Fruit fly (Drosophila melanogaster) whole organism, pupa: Measurements from ENCODE around the gene CG10809.

Experiments used
- CG10348 ChIP-seq: fragments of 200-800 bp; sonication (Bioruptor generic); IDR thresholded peaks from 2 replicates; pipeline ENCODE4 v1.3.6; 2022; ENCODE audit warnings: missing biosample characterization, missing genetic modification characterization
- CG12605 ChIP-seq: fragments of 200-800 bp; sonication (Bioruptor generic); IDR thresholded peaks from 2 replicates; pipeline ENCODE4 v1.3.6; 2022; ENCODE audit warnings: missing biosample characterization, missing genetic modification characterization
- CG13204 ChIP-seq: fragments of 200-800 bp; sonication (Bioruptor generic); optimal IDR thresholded peaks from 2 replicates; lab custom pipeline; 2018; ENCODE audit warnings: missing biosample characterization, mild to moderate bottlenecking, missing genetic modification characterization, moderate library complexity
- CG14655 ChIP-seq: fragments of 200-800 bp; sonication (Bioruptor generic); optimal IDR thresholded peaks from 3 replicates; lab custom pipeline; 2017; ENCODE audit warnings: mild to moderate bottlenecking, missing biosample characterization, missing genetic modification reagents, missing genetic modification characterization
- CG15710 ChIP-seq: fragments of 200-800 bp; sonication (Bioruptor generic); optimal IDR thresholded peaks from 2 replicates; lab custom pipeline; 2018; ENCODE audit warnings: missing biosample characterization, mild to moderate bottlenecking, missing genetic modification characterization, moderate library complexity
- CG17806 ChIP-seq: fragments of 200-800 bp; sonication (Bioruptor generic); optimal IDR thresholded peaks from 2 replicates; lab custom pipeline; 2018; ENCODE audit warnings: missing biosample characterization, mild to moderate bottlenecking, missing genetic modification characterization, moderate library complexity
- CG32121 ChIP-seq: fragments of 200-800 bp; sonication (Bioruptor generic); IDR thresholded peaks from 2 replicates; pipeline ENCODE4 v1.3.6; 2022; ENCODE audit warnings: missing biosample characterization, missing genetic modification characterization
- CG34367 ChIP-seq: fragments of 200-800 bp; sonication (Bioruptor generic); optimal IDR thresholded peaks from 2 replicates; lab custom pipeline; 2018; ENCODE audit warnings: missing biosample characterization, mild to moderate bottlenecking, missing genetic modification characterization
- CG4496 ChIP-seq: fragments of 200-800 bp; sonication (Bioruptor generic); IDR thresholded peaks from 3 replicates; pipeline ENCODE4 v1.3.6; 2022; ENCODE audit warnings: missing biosample characterization, missing genetic modification characterization
- CG8159 ChIP-seq: fragments of 200-800 bp; sonication (Bioruptor generic); optimal IDR thresholded peaks from 3 replicates; lab custom pipeline; 2018; ENCODE audit warnings: missing biosample characterization, mild to moderate bottlenecking, missing genetic modification characterization, moderate library complexity
- CG8301 ChIP-seq: fragments of 200-800 bp; sonication (Bioruptor generic); optimal IDR thresholded peaks from 2 replicates; lab custom pipeline; 2018; ENCODE audit warnings: missing biosample characterization, mild to moderate bottlenecking, missing genetic modification characterization
- CG9948 ChIP-seq: fragments of 200-800 bp; sonication (Bioruptor generic); optimal IDR thresholded peaks from 2 replicates; lab custom pipeline; 2018; ENCODE audit warnings: missing biosample characterization, mild to moderate bottlenecking, missing genetic modification characterization, moderate library complexity
- D1 ChIP-seq: fragments of 200-800 bp; sonication (Bioruptor generic); optimal IDR thresholded peaks from 2 replicates; lab custom pipeline; 2018; ENCODE audit warnings: missing biosample characterization, mild to moderate bottlenecking, missing genetic modification characterization, moderate library complexity
- EcR ChIP-seq: fragments of 200-800 bp; sonication (Bioruptor generic); optimal IDR thresholded peaks from 3 replicates; lab custom pipeline; 2019; ENCODE audit warnings: missing biosample characterization, missing genetic modification characterization, mild to moderate bottlenecking, moderate library complexity, missing genetic modification reagents
- Ets98B ChIP-seq: fragments of 200-800 bp; sonication (Bioruptor generic); IDR thresholded peaks from 2 replicates; pipeline ENCODE4 v1.3.6; 2022; ENCODE audit warnings: missing biosample characterization, missing genetic modification characterization
- Pif1A ChIP-seq: fragments of 200-800 bp; sonication (Bioruptor generic); optimal IDR thresholded peaks from 3 replicates; lab custom pipeline; 2016; ENCODE audit warnings: missing biosample characterization, missing genetic modification characterization
- Pif1B ChIP-seq: fragments of 200-800 bp; sonication (Bioruptor generic); optimal IDR thresholded peaks from 3 replicates; lab custom pipeline; 2016; ENCODE audit warnings: missing biosample characterization, missing genetic modification characterization
- Snoo ChIP-seq: fragments of 200-800 bp; sonication (Bioruptor generic); optimal IDR thresholded peaks from 3 replicates; lab custom pipeline; 2017; ENCODE audit warnings: missing biosample characterization, mild to moderate bottlenecking, missing genetic modification characterization, inconsistent platforms
- fd96Ca ChIP-seq: fragments of 200-800 bp; sonication (Bioruptor generic); IDR thresholded peaks from 3 replicates; pipeline ENCODE4 v1.3.6; 2022; ENCODE audit warnings: missing biosample characterization, missing genetic modification characterization
- gl ChIP-seq: fragments of 200-800 bp; sonication (Bioruptor generic); optimal IDR thresholded peaks from 2 replicates; lab custom pipeline; 2018; ENCODE audit warnings: missing biosample characterization, mild to moderate bottlenecking, missing genetic modification characterization
- rn ChIP-seq: fragments of 200-800 bp; sonication (Bioruptor generic); IDR thresholded peaks from 2 replicates; pipeline ENCODE4 v1.3.6; 2022; ENCODE audit warnings: missing biosample characterization, missing genetic modification characterization

CG10809 gene

DNA sequence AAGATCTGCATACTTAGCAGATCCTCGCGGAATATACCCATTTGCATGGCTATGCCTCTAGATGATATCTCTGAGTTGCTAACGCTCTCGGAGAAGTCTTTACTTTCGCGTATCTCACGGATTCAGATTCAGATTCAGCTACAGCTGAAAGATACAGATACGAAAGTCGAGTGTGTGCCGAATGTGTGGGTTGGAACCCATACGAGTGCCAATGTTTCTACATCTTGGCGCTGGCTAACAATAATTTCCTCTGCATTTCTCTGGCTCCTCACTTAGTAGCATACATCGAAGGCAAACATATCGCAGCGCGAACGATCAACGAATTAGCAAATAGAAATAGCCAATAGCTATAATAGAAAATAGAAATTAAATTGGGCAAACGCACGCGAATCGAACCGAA lies 30.5 kb downstream of the CG10809 start:
- TF ChIP-seq Pif1A (GFP tag; lab: Kevin White, UChicago) (no peak), fd96Ca (no peak), rn (no peak), CG15710 (tag; lab: Kevin White, UChicago) (no peak), EcR (GFP tag; lab: Kevin White, UChicago) (no peak), CG10348 (GFP tag; lab: Robert Waterston, UW) (no peak), CG14655 (GFP tag; lab: Kevin White, UChicago) (no peak), D1 (tag; lab: Kevin White, UChicago) (no peak), CG32121 (GFP tag; lab: Robert Waterston, UW) (no peak), Snoo (no peak), CG8159 (no peak), CG13204 (GFP tag; lab: Kevin White, UChicago) (no peak), CG4496 (no peak), Pif1B (GFP tag; lab: Kevin White, UChicago) (no peak), Ets98B (GFP tag; lab: Robert Waterston, UW) (no peak), gl (tag; lab: Kevin White, UChicago) (no peak)

DNA sequence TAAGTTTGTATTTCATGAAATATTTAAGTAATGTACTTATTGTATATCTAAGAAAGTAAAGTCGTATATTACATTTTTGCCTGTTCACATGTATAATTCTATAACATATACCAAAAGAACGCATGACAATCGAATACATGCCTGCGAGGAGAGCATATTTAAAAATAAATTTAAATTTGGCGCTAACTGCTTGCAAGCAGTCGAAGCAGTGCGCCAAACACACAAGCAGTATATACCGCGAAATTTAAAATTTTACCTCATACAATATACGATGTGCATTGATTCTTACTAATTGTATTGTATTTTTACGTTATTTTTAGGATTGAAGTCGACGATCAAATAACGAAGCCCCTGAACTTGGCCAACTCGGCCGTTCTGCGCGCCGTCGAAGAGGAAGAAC lies 35.5 kb downstream of the CG10809 start:
- TF ChIP-seq CG8159 = no peak
- no peak for TF ChIP-seq CG14655 (GFP tag; lab: Kevin White, UChicago)
- no peak for TF ChIP-seq CG10348 (GFP tag; lab: Robert Waterston, UW)
- no peak for TF ChIP-seq gl (tag; lab: Kevin White, UChicago)
- no peak for TF ChIP-seq CG8301 (tag; lab: Kevin White, UChicago)
- TF ChIP-seq CG32121 (GFP tag; lab: Robert Waterston, UW) = no peak
- TF ChIP-seq rn = no peak
- no peak for TF ChIP-seq CG13204 (GFP tag; lab: Kevin White, UChicago)
- no peak for TF ChIP-seq Pif1B (GFP tag; lab: Kevin White, UChicago)
- TF ChIP-seq CG9948 (tag; lab: Kevin White, UChicago) = no peak

DNA sequence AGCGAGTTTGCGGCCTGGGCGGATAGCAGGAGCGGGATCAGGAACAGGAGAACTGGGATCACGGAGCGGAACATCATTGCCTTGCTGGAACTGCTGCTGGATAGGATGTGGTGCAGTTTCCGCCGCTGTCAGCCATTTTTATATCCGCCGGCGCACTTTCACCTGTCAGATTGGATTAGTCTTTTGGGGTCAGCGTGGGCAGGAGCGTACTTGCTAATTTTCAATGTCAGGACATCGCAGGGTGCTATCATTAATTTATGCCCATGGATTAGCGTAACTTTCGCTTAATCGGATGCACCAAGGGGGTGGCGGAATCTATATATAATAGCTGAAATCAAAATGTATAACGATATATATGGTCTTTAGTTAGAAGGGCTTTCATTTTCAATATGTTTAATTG lies 35.9 kb downstream of the CG10809 start, which contains the start of gene Ilp5:
Gene Ilp5, minus strand, starts transcription at position 101 of the 400 bp plus-strand sequence.
- TF ChIP-seq CG12605 = no peak
- TF ChIP-seq CG14655 (GFP tag; lab: Kevin White, UChicago) = no peak
- TF ChIP-seq CG32121 (GFP tag; lab: Robert Waterston, UW) = no peak
- no peak for TF ChIP-seq Pif1A (GFP tag; lab: Kevin White, UChicago)
- TF ChIP-seq D1 (tag; lab: Kevin White, UChicago) = no peak
- no peak for TF ChIP-seq CG10348 (GFP tag; lab: Robert Waterston, UW)
- no peak for TF ChIP-seq CG15710 (tag; lab: Kevin White, UChicago)
- TF ChIP-seq CG8301 (tag; lab: Kevin White, UChicago) = no peak
- TF ChIP-seq CG8159 = no peak
- no peak for TF ChIP-seq EcR (GFP tag; lab: Kevin White, UChicago)
- no peak for TF ChIP-seq CG9948 (tag; lab: Kevin White, UChicago)
- TF ChIP-seq rn = no peak

DNA sequence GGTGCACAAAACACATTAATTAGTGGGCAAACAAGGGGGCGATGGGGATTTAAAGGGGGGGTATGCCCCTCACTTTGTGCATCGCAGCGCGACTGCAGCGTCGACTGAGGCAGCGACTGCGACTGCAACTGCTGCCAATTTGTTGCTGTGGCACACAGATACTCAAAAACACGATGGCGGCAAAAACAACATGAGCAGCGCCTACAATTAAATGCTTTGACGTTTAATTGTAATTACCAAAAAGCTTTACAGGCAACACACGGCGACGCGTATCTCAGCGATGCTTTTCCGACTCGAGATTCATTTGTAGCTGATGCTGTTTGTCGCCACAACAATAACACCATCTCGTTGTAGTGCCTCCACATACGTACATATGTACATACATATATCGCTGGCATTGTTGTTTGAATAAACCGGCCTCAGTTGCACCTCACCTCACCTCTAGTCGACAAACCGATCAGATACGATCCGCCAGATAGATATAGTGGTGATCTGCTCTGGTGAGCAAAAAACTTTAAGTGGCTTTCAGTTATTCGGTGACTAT lies 38.5 kb downstream of the CG10809 start:
- peak; percentile 63; the same call in 1 of the 2 replicates for TF ChIP-seq Ets98B (GFP tag; lab: Robert Waterston, UW)
- TF ChIP-seq rn = no peak
- TF ChIP-seq CG10348 (GFP tag; lab: Robert Waterston, UW) = no peak
- TF ChIP-seq CG34367 = no peak
- peak; percentile 73; the same call in 1 of the 2 replicates for TF ChIP-seq CG32121 (GFP tag; lab: Robert Waterston, UW)
- TF ChIP-seq fd96Ca = peak; percentile 79

DNA sequence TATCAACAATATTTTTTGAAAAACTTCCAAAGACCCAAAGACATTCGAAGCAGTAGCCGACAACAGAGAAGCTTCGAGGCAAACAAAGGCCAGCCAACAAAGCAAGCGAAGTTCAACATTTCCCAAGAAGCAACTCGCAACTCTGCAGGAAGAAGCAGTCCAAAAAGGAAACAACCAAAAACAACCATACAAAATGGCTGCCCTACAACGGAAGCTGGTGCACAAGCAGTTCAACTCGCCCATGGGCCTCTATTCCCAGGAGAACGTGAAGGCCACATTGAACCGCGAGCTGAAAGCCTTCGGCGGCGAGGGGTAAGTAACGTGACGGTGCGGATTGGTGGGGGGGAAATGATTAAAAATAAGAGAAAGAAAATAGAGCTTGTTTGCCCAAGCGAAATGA lies 39.4 kb downstream of the CG10809 start:
- TF ChIP-seq Snoo = no peak
- no peak for TF ChIP-seq rn
- TF ChIP-seq CG17806 (tag; lab: Kevin White, UChicago) = no peak
- no peak for TF ChIP-seq Pif1A (GFP tag; lab: Kevin White, UChicago)
- no peak for TF ChIP-seq CG4496
- no peak for TF ChIP-seq CG8159
- no peak for TF ChIP-seq gl (tag; lab: Kevin White, UChicago)
- no peak for TF ChIP-seq Ets98B (GFP tag; lab: Robert Waterston, UW)
- no peak for TF ChIP-seq CG14655 (GFP tag; lab: Kevin White, UChicago)
- TF ChIP-seq CG32121 (GFP tag; lab: Robert Waterston, UW) = no peak
- TF ChIP-seq CG34367 = no peak
- TF ChIP-seq CG12605 = no peak
- TF ChIP-seq CG9948 (tag; lab: Kevin White, UChicago) = no peak

DNA sequence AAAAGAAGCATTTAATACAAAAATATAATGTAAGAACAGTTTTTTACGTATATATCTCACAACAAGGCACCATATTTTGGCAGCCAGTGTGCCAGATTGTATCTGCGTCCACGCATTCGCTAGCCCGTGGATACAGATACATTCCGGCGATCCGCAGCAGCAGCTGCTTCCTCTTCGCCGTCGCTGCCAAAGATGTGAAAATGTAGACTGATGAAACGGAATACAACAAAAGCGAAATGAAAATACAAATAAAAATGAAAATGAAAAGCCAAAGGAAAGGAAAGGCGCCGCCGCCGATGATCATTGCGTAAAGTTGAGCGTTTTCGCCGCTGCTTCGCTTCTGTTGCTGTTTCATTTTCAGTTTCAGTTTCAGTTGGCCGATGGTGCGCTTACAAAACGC lies 44.0 kb downstream of the CG10809 start:
- peak; percentile 53 for TF ChIP-seq Ets98B (GFP tag; lab: Robert Waterston, UW)
- peak; percentile 44; the same call in 1 of the 3 replicates for TF ChIP-seq fd96Ca
- TF ChIP-seq CG32121 (GFP tag; lab: Robert Waterston, UW) = peak; percentile 64
- no peak for TF ChIP-seq CG14655 (GFP tag; lab: Kevin White, UChicago)
- no peak for TF ChIP-seq EcR (GFP tag; lab: Kevin White, UChicago)
- TF ChIP-seq Pif1B (GFP tag; lab: Kevin White, UChicago) = no peak
- no peak for TF ChIP-seq CG8159
- TF ChIP-seq gl (tag; lab: Kevin White, UChicago) = no peak

DNA sequence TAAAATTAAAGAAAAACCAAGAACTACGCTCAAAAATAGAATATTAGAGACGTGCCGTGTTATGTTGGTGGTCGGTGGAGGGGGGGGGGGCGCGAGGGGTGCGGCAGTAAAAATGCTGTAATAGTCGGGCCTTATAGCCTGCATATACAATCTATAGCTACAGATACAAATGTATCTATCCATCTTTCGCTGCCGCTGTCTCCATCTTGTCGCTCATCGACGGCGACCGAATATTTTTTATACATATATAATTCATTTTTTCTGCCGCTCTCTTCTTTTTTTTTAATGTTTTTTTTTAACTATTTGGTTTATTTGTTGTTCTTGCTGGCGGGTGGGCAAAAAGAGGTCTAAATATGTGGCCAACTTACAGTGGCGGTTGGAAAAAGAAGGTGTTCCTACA lies 45.1 kb downstream of the CG10809 start:
- TF ChIP-seq D1 (tag; lab: Kevin White, UChicago) (no peak), Snoo (no peak), CG12605 (no peak; the same call in 1 of the 2 replicates), CG32121 (GFP tag; lab: Robert Waterston, UW) (peak; percentile 63), CG4496 (peak; percentile 57; the same call in 2 of the 3 replicates), Ets98B (GFP tag; lab: Robert Waterston, UW) (peak; percentile 50), gl (tag; lab: Kevin White, UChicago) (no peak), CG8159 (no peak), CG8301 (tag; lab: Kevin White, UChicago) (no peak), Pif1B (GFP tag; lab: Kevin White, UChicago) (no peak), CG34367 (no peak), CG14655 (GFP tag; lab: Kevin White, UChicago) (peak; percentile 20), EcR (GFP tag; lab: Kevin White, UChicago) (no peak), Pif1A (GFP tag; lab: Kevin White, UChicago) (no peak), CG15710 (tag; lab: Kevin White, UChicago) (no peak), fd96Ca (peak; percentile 38; the same call in 1 of the 3 replicates)
